Fruit fly (Drosophila melanogaster): ENCODE results near the gene slp2.

slp2 gene

DNA sequence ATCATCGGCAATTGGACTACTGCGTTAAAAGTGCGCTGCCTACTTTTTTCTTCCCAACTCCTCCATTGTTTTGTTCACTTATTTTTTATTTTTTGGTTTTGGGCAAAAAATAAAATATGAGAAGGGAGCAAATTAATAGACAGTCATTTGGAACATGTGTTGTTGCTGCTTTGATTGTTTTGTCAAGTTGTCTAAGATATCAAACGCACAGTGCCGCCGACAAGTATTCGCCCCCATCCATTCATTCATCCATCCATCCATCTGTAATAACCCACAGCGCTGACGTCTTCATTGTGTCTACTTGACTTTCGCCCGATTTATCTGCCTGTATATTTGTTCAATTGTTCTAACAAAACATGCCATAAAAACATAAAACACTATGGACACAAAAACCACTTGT lies 12.8 kb upstream of the slp2 start (continued):
- TF ChIP-seq twi (tag; optimal IDR thresholded peaks at IDR 0.05): peak; percentile 89
- no peak for TF ChIP-seq CG12155 (GFP tag; optimal IDR thresholded peaks at IDR 0.05)
- TF ChIP-seq ara (GFP tag; IDR thresholded peaks at IDR 0.05): no peak
- peak; percentile 69 for TF ChIP-seq CG8388 (GFP tag; optimal IDR thresholded peaks at IDR 0.05)
- no peak for TF ChIP-seq pfk (GFP tag; optimal IDR thresholded peaks at IDR 0.05)
- TF ChIP-seq CG6683 (GFP tag; optimal IDR thresholded peaks at IDR 0.05): no peak
- TF ChIP-seq CG8290 (GFP tag; optimal IDR thresholded peaks at IDR 0.05): no peak
- TF ChIP-seq CG8290 (tag; optimal IDR thresholded peaks at IDR 0.05): no peak
- no peak for TF ChIP-seq sens (GFP tag)
- no peak for TF ChIP-seq CG9932 (GFP tag; IDR thresholded peaks at IDR 0.05)
- TF ChIP-seq usp (GFP tag; optimal IDR thresholded peaks at IDR 0.05): no peak
- TF ChIP-seq crp (GFP tag; optimal IDR thresholded peaks at IDR 0.05): no peak

dm6 chr2L:3825413-3825812 lies 11.2 kb upstream of the slp2 start, which contains the start of gene slp1:
Gene slp1 (plus strand): TSS chr2L:3825675.
- TF ChIP-seq CoRest (tag; optimal IDR thresholded peaks at IDR 0.05): peak; percentile 26
- TF ChIP-seq Trl (optimal IDR thresholded peaks at IDR 0.05): peak in 1 of 2 experiments; percentile 30
- no peak for TF ChIP-seq Trl (GFP tag; optimal IDR thresholded peaks at IDR 0.05)
- no peak for TF ChIP-seq Dll (GFP tag; IDR thresholded peaks at IDR 0.05; ENCODE audit: partially characterized antibody)
- TF ChIP-seq chn (GFP tag; optimal IDR thresholded peaks at IDR 0.05): peak; percentile 6
- TF ChIP-seq CG12744 (GFP tag; optimal IDR thresholded peaks at IDR 0.05): no peak
- no peak for TF ChIP-seq CG10209 (GFP tag; optimal IDR thresholded peaks at IDR 0.05)
- TF ChIP-seq CG11247 (GFP tag; IDR thresholded peaks at IDR 0.05): no peak
- no peak for TF ChIP-seq CG3407 (GFP tag; optimal IDR thresholded peaks at IDR 0.05)
- peak; percentile 80 for TF ChIP-seq oc (tag; optimal IDR thresholded peaks at IDR 0.05)
- TF ChIP-seq cad (GFP tag; optimal IDR thresholded peaks at IDR 0.05): peak; percentile 36
- TF ChIP-seq Sin3A (optimal IDR thresholded peaks at IDR 0.05): no peak
- TF ChIP-seq so (GFP tag; IDR thresholded peaks at IDR 0.05): peak; percentile 28; the same call in 1 of the 3 replicates
- no peak for TF ChIP-seq CG3163 (GFP tag; optimal IDR thresholded peaks at IDR 0.05)
- TF ChIP-seq Stat92E (GFP tag; optimal IDR thresholded peaks at IDR 0.05): peak in 1 of 3 experiments; percentile 8
- TF ChIP-seq twi (tag; optimal IDR thresholded peaks at IDR 0.05): peak; percentile 23
- TF ChIP-seq chif (GFP tag; optimal IDR thresholded peaks at IDR 0.05): peak in 1 of 2 experiments; percentile 3
- TF ChIP-seq CG12071 (GFP tag; optimal IDR thresholded peaks at IDR 0.05): peak; percentile 5
- no peak for TF ChIP-seq CG12299 (tag; optimal IDR thresholded peaks at IDR 0.05)
- TF ChIP-seq CG12769 (tag; optimal IDR thresholded peaks at IDR 0.05): no peak
- TF ChIP-seq HHEX (GFP tag; optimal IDR thresholded peaks at IDR 0.05): no peak
- TF ChIP-seq Side (GFP tag; optimal IDR thresholded peaks at IDR 0.05): no peak
- peak; percentile 16 for TF ChIP-seq zf30C (GFP tag; optimal IDR thresholded peaks at IDR 0.05)
- peak; percentile 55; the same call in 2 of the 3 replicates for TF ChIP-seq Opbp (GFP tag; IDR thresholded peaks at IDR 0.05; ENCODE audit: partially characterized antibody)
- TF ChIP-seq CG15073 (GFP tag; optimal IDR thresholded peaks at IDR 0.05): no peak
- TF ChIP-seq ewg (GFP tag; optimal IDR thresholded peaks at IDR 0.05): peak; percentile 51
- TF ChIP-seq chinmo (GFP tag; IDR thresholded peaks at IDR 0.05; ENCODE audit: partially characterized antibody): 0 out of 4 replicates have a peak, but pooled peaks have one; percentile 44
- TF ChIP-seq CG14014 (GFP tag; IDR thresholded peaks at IDR 0.05): no peak
- no peak for TF ChIP-seq CG31365 (tag; optimal IDR thresholded peaks at IDR 0.05)
- peak; percentile 39 for TF ChIP-seq zen (tag; optimal IDR thresholded peaks at IDR 0.05)
- no peak for TF ChIP-seq CG9437 (GFP tag; optimal IDR thresholded peaks at IDR 0.05)
- TF ChIP-seq grn (GFP tag; optimal IDR thresholded peaks at IDR 0.05): no peak
- TF ChIP-seq CG8765 (GFP tag; IDR thresholded peaks at IDR 0.05): 0 out of 2 replicates have a peak, but pooled peaks have one; percentile 7
- peak; percentile 94 for TF ChIP-seq Jarid2 (GFP tag; optimal IDR thresholded peaks at IDR 0.05)
- peak; percentile 6 for TF ChIP-seq trem (tag; optimal IDR thresholded peaks at IDR 0.05)
- no peak for TF ChIP-seq CG11695 (GFP tag; IDR thresholded peaks at IDR 0.05)
- no peak for TF ChIP-seq kah (GFP tag; optimal IDR thresholded peaks at IDR 0.05)
- TF ChIP-seq Nf-YC (tag; optimal IDR thresholded peaks at IDR 0.05): peak; percentile 98
- peak; percentile 1 for TF ChIP-seq D19A (tag; optimal IDR thresholded peaks at IDR 0.05)
- TF ChIP-seq CG17829 (tag; optimal IDR thresholded peaks at IDR 0.05): peak; percentile 44
